Fruit fly (Drosophila melanogaster) whole organism, pupa: Measurements from ENCODE around the gene mRpL40.

Source experiments
- CG10348 ChIP-seq: fragments of 200-800 bp; sonication (Bioruptor generic); IDR thresholded peaks from 2 replicates; pipeline ENCODE4 v1.3.6; 2022; ENCODE audit warnings: missing biosample characterization, missing genetic modification characterization
- CG12605 ChIP-seq: fragments of 200-800 bp; sonication (Bioruptor generic); IDR thresholded peaks from 2 replicates; pipeline ENCODE4 v1.3.6; 2022; ENCODE audit warnings: missing biosample characterization, missing genetic modification characterization
- CG13204 ChIP-seq: fragments of 200-800 bp; sonication (Bioruptor generic); optimal IDR thresholded peaks from 2 replicates; lab custom pipeline; 2018; ENCODE audit warnings: missing biosample characterization, mild to moderate bottlenecking, missing genetic modification characterization, moderate library complexity
- CG14655 ChIP-seq: fragments of 200-800 bp; sonication (Bioruptor generic); optimal IDR thresholded peaks from 3 replicates; lab custom pipeline; 2017; ENCODE audit warnings: mild to moderate bottlenecking, missing biosample characterization, missing genetic modification reagents, missing genetic modification characterization
- CG15710 ChIP-seq: fragments of 200-800 bp; sonication (Bioruptor generic); optimal IDR thresholded peaks from 2 replicates; lab custom pipeline; 2018; ENCODE audit warnings: missing biosample characterization, mild to moderate bottlenecking, missing genetic modification characterization, moderate library complexity
- CG17806 ChIP-seq: fragments of 200-800 bp; sonication (Bioruptor generic); optimal IDR thresholded peaks from 2 replicates; lab custom pipeline; 2018; ENCODE audit warnings: missing biosample characterization, mild to moderate bottlenecking, missing genetic modification characterization, moderate library complexity
- CG32121 ChIP-seq: fragments of 200-800 bp; sonication (Bioruptor generic); IDR thresholded peaks from 2 replicates; pipeline ENCODE4 v1.3.6; 2022; ENCODE audit warnings: missing biosample characterization, missing genetic modification characterization
- CG34367 ChIP-seq: fragments of 200-800 bp; sonication (Bioruptor generic); optimal IDR thresholded peaks from 2 replicates; lab custom pipeline; 2018; ENCODE audit warnings: missing biosample characterization, mild to moderate bottlenecking, missing genetic modification characterization
- CG4496 ChIP-seq: fragments of 200-800 bp; sonication (Bioruptor generic); IDR thresholded peaks from 3 replicates; pipeline ENCODE4 v1.3.6; 2022; ENCODE audit warnings: missing biosample characterization, missing genetic modification characterization
- CG8159 ChIP-seq: fragments of 200-800 bp; sonication (Bioruptor generic); optimal IDR thresholded peaks from 3 replicates; lab custom pipeline; 2018; ENCODE audit warnings: missing biosample characterization, mild to moderate bottlenecking, missing genetic modification characterization, moderate library complexity
- CG8301 ChIP-seq: fragments of 200-800 bp; sonication (Bioruptor generic); optimal IDR thresholded peaks from 2 replicates; lab custom pipeline; 2018; ENCODE audit warnings: missing biosample characterization, mild to moderate bottlenecking, missing genetic modification characterization
- CG9948 ChIP-seq: fragments of 200-800 bp; sonication (Bioruptor generic); optimal IDR thresholded peaks from 2 replicates; lab custom pipeline; 2018; ENCODE audit warnings: missing biosample characterization, mild to moderate bottlenecking, missing genetic modification characterization, moderate library complexity
- D1 ChIP-seq: fragments of 200-800 bp; sonication (Bioruptor generic); optimal IDR thresholded peaks from 2 replicates; lab custom pipeline; 2018; ENCODE audit warnings: missing biosample characterization, mild to moderate bottlenecking, missing genetic modification characterization, moderate library complexity
- EcR ChIP-seq: fragments of 200-800 bp; sonication (Bioruptor generic); optimal IDR thresholded peaks from 3 replicates; lab custom pipeline; 2019; ENCODE audit warnings: missing biosample characterization, missing genetic modification characterization, mild to moderate bottlenecking, moderate library complexity, missing genetic modification reagents
- Ets98B ChIP-seq: fragments of 200-800 bp; sonication (Bioruptor generic); IDR thresholded peaks from 2 replicates; pipeline ENCODE4 v1.3.6; 2022; ENCODE audit warnings: missing biosample characterization, missing genetic modification characterization
- Pif1A ChIP-seq: fragments of 200-800 bp; sonication (Bioruptor generic); optimal IDR thresholded peaks from 3 replicates; lab custom pipeline; 2016; ENCODE audit warnings: missing biosample characterization, missing genetic modification characterization
- Pif1B ChIP-seq: fragments of 200-800 bp; sonication (Bioruptor generic); optimal IDR thresholded peaks from 3 replicates; lab custom pipeline; 2016; ENCODE audit warnings: missing biosample characterization, missing genetic modification characterization
- Snoo ChIP-seq: fragments of 200-800 bp; sonication (Bioruptor generic); optimal IDR thresholded peaks from 3 replicates; lab custom pipeline; 2017; ENCODE audit warnings: missing biosample characterization, mild to moderate bottlenecking, missing genetic modification characterization, inconsistent platforms
- fd96Ca ChIP-seq: fragments of 200-800 bp; sonication (Bioruptor generic); IDR thresholded peaks from 3 replicates; pipeline ENCODE4 v1.3.6; 2022; ENCODE audit warnings: missing biosample characterization, missing genetic modification characterization
- gl ChIP-seq: fragments of 200-800 bp; sonication (Bioruptor generic); optimal IDR thresholded peaks from 2 replicates; lab custom pipeline; 2018; ENCODE audit warnings: missing biosample characterization, mild to moderate bottlenecking, missing genetic modification characterization
- rn ChIP-seq: fragments of 200-800 bp; sonication (Bioruptor generic); IDR thresholded peaks from 2 replicates; pipeline ENCODE4 v1.3.6; 2022; ENCODE audit warnings: missing biosample characterization, missing genetic modification characterization

Gene mRpL40

dm6 chr3R:11407733-11408134 is at the start of gene mRpL40:
Gene mRpL40, plus strand, starts transcription at chr3R:11407918.
- no peak for TF ChIP-seq D1 (tag; lab: Kevin White, UChicago)
- no peak for TF ChIP-seq CG32121
- no peak for TF ChIP-seq fd96Ca (GFP tag; lab: Robert Waterston, UW)
- TF ChIP-seq CG9948 = no peak
- TF ChIP-seq CG17806 (tag; lab: Kevin White, UChicago) = no peak
- no peak for TF ChIP-seq CG12605 (GFP tag; lab: Robert Waterston, UW)
- TF ChIP-seq CG34367 = no peak

dm6 chr3R:11361906-11362305 is 45.8 kb upstream of the mRpL40 start:
- TF ChIP-seq gl (tag; lab: Kevin White, UChicago) (no peak), CG13204 (GFP tag; lab: Kevin White, UChicago) (no peak), CG15710 (tag; lab: Kevin White, UChicago) (peak; percentile 36), CG8159 (tag; lab: Kevin White, UChicago) (peak; percentile 52)
- TF ChIP-seq, all 21 proteins: peak for 2

dm6 chr3R:11363577-11363976 is 44.1 kb upstream of the mRpL40 start:
- TF ChIP-seq CG9948 (no peak), CG4496 (GFP tag; lab: Robert Waterston, UW) (no peak), CG17806 (tag; lab: Kevin White, UChicago) (no peak), EcR (GFP tag; lab: Kevin White, UChicago) (no peak), CG14655 (no peak), D1 (tag; lab: Kevin White, UChicago) (no peak), CG13204 (GFP tag; lab: Kevin White, UChicago) (no peak)

dm6 chr3R:11366315-11366714 is 41.4 kb upstream of the mRpL40 start:
- TF ChIP-seq CG8301 (tag; lab: Kevin White, UChicago) (no peak), D1 (tag; lab: Kevin White, UChicago) (no peak), rn (GFP tag; lab: Robert Waterston, UW) (no peak), CG14655 (no peak), EcR (GFP tag; lab: Kevin White, UChicago) (no peak), CG4496 (GFP tag; lab: Robert Waterston, UW) (no peak), CG10348 (no peak), CG8159 (tag; lab: Kevin White, UChicago) (no peak), gl (tag; lab: Kevin White, UChicago) (no peak), CG17806 (tag; lab: Kevin White, UChicago) (no peak), CG15710 (tag; lab: Kevin White, UChicago) (no peak), fd96Ca (GFP tag; lab: Robert Waterston, UW) (no peak), CG32121 (no peak), Snoo (tag; lab: Kevin White, UChicago) (no peak), CG12605 (GFP tag; lab: Robert Waterston, UW) (no peak), Ets98B (GFP tag; lab: Robert Waterston, UW) (no peak)

- TF ChIP-seq rn (GFP tag; lab: Robert Waterston, UW) = no peak
- TF ChIP-seq CG17806 (tag; lab: Kevin White, UChicago) = no peak
- TF ChIP-seq CG14655 = no peak
- peak; percentile 23 for TF ChIP-seq CG8159 (tag; lab: Kevin White, UChicago)
- TF ChIP-seq CG9948 = peak; percentile 3
- no peak for TF ChIP-seq CG4496 (GFP tag; lab: Robert Waterston, UW)
- no peak for TF ChIP-seq CG10348
- no peak for TF ChIP-seq Snoo (tag; lab: Kevin White, UChicago)
- TF ChIP-seq CG12605 (GFP tag; lab: Robert Waterston, UW) = no peak
- no peak for TF ChIP-seq gl (tag; lab: Kevin White, UChicago)
- TF ChIP-seq, all 21 proteins: peak for 2
Measured at dm6 chr3R:11368766-11369165, 39.0 kb upstream of the mRpL40 start.

dm6 chr3R:11370333-11370732 is 37.4 kb upstream of the mRpL40 start:
- TF ChIP-seq CG10348 (no peak), EcR (GFP tag; lab: Kevin White, UChicago) (no peak), CG14655 (no peak), CG9948 (no peak), CG13204 (GFP tag; lab: Kevin White, UChicago) (no peak), CG15710 (tag; lab: Kevin White, UChicago) (no peak), Ets98B (GFP tag; lab: Robert Waterston, UW) (no peak), Pif1A (GFP tag; lab: Kevin White, UChicago) (no peak), CG34367 (no peak), CG8301 (tag; lab: Kevin White, UChicago) (no peak), gl (tag; lab: Kevin White, UChicago) (no peak), fd96Ca (GFP tag; lab: Robert Waterston, UW) (no peak), D1 (tag; lab: Kevin White, UChicago) (no peak), CG12605 (GFP tag; lab: Robert Waterston, UW) (no peak), CG4496 (GFP tag; lab: Robert Waterston, UW) (no peak), Snoo (tag; lab: Kevin White, UChicago) (no peak), Pif1B (GFP tag; lab: Kevin White, UChicago) (no peak), CG8159 (tag; lab: Kevin White, UChicago) (no peak)

- TF ChIP-seq Snoo (tag; lab: Kevin White, UChicago) = no peak
Measured at dm6 chr3R:11370805-11371204, 36.9 kb upstream of the mRpL40 start.
